In the genomic region with DNA sequence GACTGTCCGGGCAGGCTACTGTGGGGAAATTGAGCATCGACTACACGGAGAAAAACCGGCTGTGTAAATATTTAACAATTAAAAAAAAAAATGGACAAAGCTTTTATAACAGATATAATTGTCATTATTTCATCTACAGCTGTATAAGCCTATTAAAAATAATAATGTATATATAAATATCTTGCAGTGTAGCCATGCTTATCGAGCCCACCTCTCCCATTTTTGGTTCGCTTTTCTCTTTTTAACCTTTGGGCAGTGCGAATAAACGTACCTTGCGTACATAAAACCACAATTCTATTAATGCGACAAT, we compare ENCODE assay signal across 1 fruit fly cellular context.
TF ChIP-seq lines count a peak whose summit lies in the region.

No protein-coding gene starts in this region.

TF ChIP-seq in whole organism, embryonic, 481 proteins besides CTCF, POLR2A, EP300 and RAD21 (continued from another document):
- TF ChIP-seq CG5180 (GFP tag; optimal IDR thresholded peaks at IDR 0.05; lab: Kevin White, UChicago) (peak; percentile 6), Dref (GFP tag; IDR thresholded peaks at IDR 0.05; lab: Robert Waterston, UW) (no peak), B-H2 (GFP tag; optimal IDR thresholded peaks at IDR 0.05; lab: Kevin White, UChicago) (peak; percentile 73), nerfin-2 (GFP tag; IDR thresholded peaks at IDR 0.05; lab: Robert Waterston, UW; ENCODE audit: partially characterized antibody) (no peak), Dbx (GFP tag; IDR thresholded peaks at IDR 0.05; lab: Robert Waterston, UW) (no peak; the same call in 2 of the 3 replicates), repo (GFP tag; optimal IDR thresholded peaks at IDR 0.05; lab: Kevin White, UChicago) (no peak), tna (GFP tag; IDR thresholded peaks at IDR 0.05; lab: Robert Waterston, UW; ENCODE audit: partially characterized antibody) (no peak), Fer3 (tag; optimal IDR thresholded peaks at IDR 0.05; lab: Kevin White, UChicago) (peak; percentile 72), az2 (GFP tag; optimal IDR thresholded peaks at IDR 0.05; lab: Kevin White, UChicago) (peak; percentile 63), CG9876 (GFP tag; optimal IDR thresholded peaks at IDR 0.05; lab: Kevin White, UChicago) (no peak), CG31365 (tag; optimal IDR thresholded peaks at IDR 0.05; lab: Kevin White, UChicago) (no peak), CG6854 (GFP tag; optimal IDR thresholded peaks at IDR 0.05; lab: Kevin White, UChicago) (peak; percentile 16), Mad (GFP tag; optimal IDR thresholded peaks at IDR 0.05; lab: Kevin White, UChicago) (no peak), CG18599 (GFP tag; optimal IDR thresholded peaks at IDR 0.05; lab: Kevin White, UChicago) (peak; percentile 82), CG12104 (GFP tag; optimal IDR thresholded peaks at IDR 0.05; lab: Kevin White, UChicago) (peak; percentile 23), CG17328 (GFP tag; IDR thresholded peaks at IDR 0.05; lab: Robert Waterston, UW) (peak; percentile 83), Xbp1 (GFP tag; optimal IDR thresholded peaks at IDR 0.05; lab: Kevin White, UChicago) (peak; percentile 63), grau (tag; optimal IDR thresholded peaks at IDR 0.05; lab: Kevin White, UChicago) (peak; percentile 49), dmrt99B (tag; optimal IDR thresholded peaks at IDR 0.05; lab: Kevin White, UChicago) (peak; percentile 73), luna (GFP tag; optimal IDR thresholded peaks at IDR 0.05; lab: Kevin White, UChicago) (no peak), dpn (GFP tag; optimal IDR thresholded peaks at IDR 0.05; lab: Kevin White, UChicago) (peak; percentile 50 to 59), CG18262 (tag; optimal IDR thresholded peaks at IDR 0.05; lab: Kevin White, UChicago) (no peak), CG6175 (GFP tag; IDR thresholded peaks at IDR 0.05; lab: Robert Waterston, UW) (no peak; the same call in 1 of the 3 replicates), D19A (tag; optimal IDR thresholded peaks at IDR 0.05; lab: Kevin White, UChicago) (no peak), CG8281 (tag; optimal IDR thresholded peaks at IDR 0.05; lab: Kevin White, UChicago) (no peak), MESR4 (GFP tag; optimal IDR thresholded peaks at IDR 0.05; lab: Kevin White, UChicago) (no peak), fd3F (GFP tag; optimal IDR thresholded peaks at IDR 0.05; lab: Kevin White, UChicago) (peak; percentile 67), dan (GFP tag; IDR thresholded peaks at IDR 0.05; lab: Robert Waterston, UW) (no peak), CG17612 (GFP tag; IDR thresholded peaks at IDR 0.05; lab: Robert Waterston, UW) (no peak), HLH4C (GFP tag; IDR thresholded peaks at IDR 0.05; lab: Robert Waterston, UW; ENCODE audit: partially characterized antibody) (no peak), fd96Cb (tag; optimal IDR thresholded peaks at IDR 0.05; lab: Kevin White, UChicago) (peak; percentile 44), psq (GFP tag; optimal IDR thresholded peaks at IDR 0.05; lab: Kevin White, UChicago) (no peak), CG4707 (GFP tag; optimal IDR thresholded peaks at IDR 0.05; lab: Kevin White, UChicago) (no peak), HHEX (GFP tag; optimal IDR thresholded peaks at IDR 0.05; lab: Kevin White, UChicago) (peak; percentile 72), cg (GFP tag; optimal IDR thresholded peaks at IDR 0.05; lab: Kevin White, UChicago) (no peak), CG10366 (GFP tag; IDR thresholded peaks at IDR 0.05; lab: Robert Waterston, UW) (peak; percentile 78), tup (GFP tag; optimal IDR thresholded peaks at IDR 0.05; lab: Kevin White, UChicago) (no peak), CG10267 (tag; optimal IDR thresholded peaks at IDR 0.05; lab: Kevin White, UChicago) (no peak), pros (GFP tag; optimal IDR thresholded peaks at IDR 0.05; lab: Kevin White, UChicago) (no peak), sna (GFP tag; IDR thresholded peaks at IDR 0.05; lab: Robert Waterston, UW; ENCODE audit: partially characterized antibody) (no peak), salm (tag; optimal IDR thresholded peaks at IDR 0.05; lab: Kevin White, UChicago) (no peak), z (GFP tag; IDR thresholded peaks at IDR 0.05; lab: Robert Waterston, UW) (no peak), fd102C (GFP tag; optimal IDR thresholded peaks at IDR 0.05; lab: Kevin White, UChicago) (no peak), CG33213 (GFP tag; optimal IDR thresholded peaks at IDR 0.05; lab: Kevin White, UChicago) (no peak), Meics (GFP tag; optimal IDR thresholded peaks at IDR 0.05; lab: Kevin White, UChicago) (peak; percentile 69), Pdp1 (GFP tag; optimal IDR thresholded peaks at IDR 0.05; lab: Kevin White, UChicago) (peak in 1 of 2 experiments; percentile 52), dm (GFP tag; optimal IDR thresholded peaks at IDR 0.05; lab: Kevin White, UChicago) (peak; percentile 6), Dek (tag; optimal IDR thresholded peaks at IDR 0.05; lab: Kevin White, UChicago) (peak; percentile 56), pita (GFP tag; optimal IDR thresholded peaks at IDR 0.05; lab: Kevin White, UChicago) (no peak), abd-A (tag; optimal IDR thresholded peaks at IDR 0.05; lab: Kevin White, UChicago) (no peak), p53 (GFP tag; optimal IDR thresholded peaks at IDR 0.05; lab: Kevin White, UChicago) (no peak), CG7372 (GFP tag; IDR thresholded peaks at IDR 0.05; lab: Robert Waterston, UW) (peak; percentile 65), CG6689 (GFP tag; IDR thresholded peaks at IDR 0.05; lab: Robert Waterston, UW) (peak; percentile 76), CG32532 (GFP tag; IDR thresholded peaks at IDR 0.05; lab: Robert Waterston, UW) (peak; percentile 87), aop (GFP tag; IDR thresholded peaks at IDR 0.05; lab: Robert Waterston, UW) (no peak), Adf1 (GFP tag; IDR thresholded peaks at IDR 0.05; lab: Robert Waterston, UW) (peak; percentile 42), CG11085 (GFP tag; IDR thresholded peaks at IDR 0.05; lab: Robert Waterston, UW) (peak; percentile 57), croc (GFP tag; conservative IDR thresholded peaks at IDR 0.05; lab: Robert Waterston, UW) (peak; percentile 42; the same call in 1 of the 3 replicates), oc (tag; optimal IDR thresholded peaks at IDR 0.05; lab: Kevin White, UChicago) (no peak), unc-4 (GFP tag; IDR thresholded peaks at IDR 0.05; lab: Robert Waterston, UW; ENCODE audit: partially characterized antibody) (no peak), lab (GFP tag; optimal IDR thresholded peaks at IDR 0.05; lab: Kevin White, UChicago) (peak; percentile 84), CG12219 (GFP tag; optimal IDR thresholded peaks at IDR 0.05; lab: Kevin White, UChicago) (peak; percentile 17), C15 (GFP tag; IDR thresholded peaks at IDR 0.05; lab: Robert Waterston, UW) (no peak), ci (GFP tag; IDR thresholded peaks at IDR 0.05; lab: Robert Waterston, UW) (no peak; the same call in 1 of the 3 replicates), jing (GFP tag; optimal IDR thresholded peaks at IDR 0.05; lab: Kevin White, UChicago) (no peak), hth (optimal IDR thresholded peaks at IDR 0.05; lab: Kevin White, UChicago) (no peak), CG5245 (GFP tag; optimal IDR thresholded peaks at IDR 0.05; lab: Kevin White, UChicago) (peak; percentile 56), Vsx1 (GFP tag; optimal IDR thresholded peaks at IDR 0.05; lab: Kevin White, UChicago) (no peak), Oli (tag; optimal IDR thresholded peaks at IDR 0.05; lab: Kevin White, UChicago) (peak; percentile 63), otp (GFP tag; IDR thresholded peaks at IDR 0.05; lab: Robert Waterston, UW) (no peak), CG1792 (GFP tag; optimal IDR thresholded peaks at IDR 0.05; lab: Kevin White, UChicago) (peak; percentile 2), vfl (GFP tag; optimal IDR thresholded peaks at IDR 0.05; lab: Kevin White, UChicago) (no peak), her (GFP tag; optimal IDR thresholded peaks at IDR 0.05; lab: Kevin White, UChicago) (no peak), CG13287 (GFP tag; IDR thresholded peaks at IDR 0.05; lab: Robert Waterston, UW; ENCODE audit: partially characterized antibody) (no peak), CG2678 (tag; optimal IDR thresholded peaks at IDR 0.05; lab: Kevin White, UChicago) (peak; percentile 74), CG4617 (GFP tag; optimal IDR thresholded peaks at IDR 0.05; lab: Kevin White, UChicago; ENCODE audit: borderline replicate concordance) (no peak), CG11723 (GFP tag; optimal IDR thresholded peaks at IDR 0.05; lab: Kevin White, UChicago) (no peak), CG6683 (GFP tag; optimal IDR thresholded peaks at IDR 0.05; lab: Kevin White, UChicago) (no peak), Rfx (GFP tag; IDR thresholded peaks at IDR 0.05; lab: Robert Waterston, UW) (peak; percentile 77), cwo (GFP tag; optimal IDR thresholded peaks at IDR 0.05; lab: Kevin White, UChicago) (peak; percentile 52), ssp (GFP tag; IDR thresholded peaks at IDR 0.05; lab: Robert Waterston, UW) (peak; percentile 48; the same call in 1 of the 2 replicates), CG30403 (GFP tag; optimal IDR thresholded peaks at IDR 0.05; lab: Kevin White, UChicago) (peak; percentile 68), Hr3 (GFP tag; optimal IDR thresholded peaks at IDR 0.05; lab: Kevin White, UChicago) (peak; percentile 37), hb (GFP tag; IDR thresholded peaks at IDR 0.05; lab: Robert Waterston, UW; ENCODE audit: partially characterized antibody) (no peak), CG11696 (GFP tag; IDR thresholded peaks at IDR 0.05; lab: Robert Waterston, UW) (0 out of 2 replicates have a peak, but pooled peaks have one; percentile 19), Dip2 (GFP tag; IDR thresholded peaks at IDR 0.05; lab: Robert Waterston, UW) (no peak), Lpt (GFP tag; optimal IDR thresholded peaks at IDR 0.05; lab: Kevin White, UChicago) (no peak), ranshi (GFP tag; IDR thresholded peaks at IDR 0.05; lab: Robert Waterston, UW) (peak; percentile 83), Mes4 (GFP tag; optimal IDR thresholded peaks at IDR 0.05; lab: Kevin White, UChicago) (no peak), tap (tag; optimal IDR thresholded peaks at IDR 0.05; lab: Kevin White, UChicago) (peak; percentile 18), CG3995 (GFP tag; optimal IDR thresholded peaks at IDR 0.05; lab: Kevin White, UChicago) (peak; percentile 10), CG10959 (GFP tag; IDR thresholded peaks at IDR 0.05; lab: Robert Waterston, UW) (peak; percentile 60; the same call in 1 of the 2 replicates), Side (GFP tag; optimal IDR thresholded peaks at IDR 0.05; lab: Kevin White, UChicago) (no peak), Atf3 (GFP tag; optimal IDR thresholded peaks at IDR 0.05; lab: Kevin White, UChicago) (no peak), CG2202 (tag; optimal IDR thresholded peaks at IDR 0.05; lab: Kevin White, UChicago) (no peak), Dll (GFP tag; IDR thresholded peaks at IDR 0.05; lab: Robert Waterston, UW; ENCODE audit: partially characterized antibody) (no peak), Six4 (GFP tag; optimal IDR thresholded peaks at IDR 0.05; lab: Kevin White, UChicago) (no peak), kni (GFP tag; optimal IDR thresholded peaks at IDR 0.05; lab: Kevin White, UChicago) (no peak), CG9437 (GFP tag; optimal IDR thresholded peaks at IDR 0.05; lab: Kevin White, UChicago) (peak; percentile 14), CG17186 (GFP tag; optimal IDR thresholded peaks at IDR 0.05; lab: Kevin White, UChicago) (no peak), Nf-YA (GFP tag; IDR thresholded peaks at IDR 0.05; lab: Robert Waterston, UW) (peak; percentile 52), sc (optimal IDR thresholded peaks at IDR 0.05; lab: Kevin White, UChicago) (no peak), sc (GFP tag; optimal IDR thresholded peaks at IDR 0.05; lab: Kevin White, UChicago) (peak; percentile 29), Awh (GFP tag; IDR thresholded peaks at IDR 0.05; lab: Robert Waterston, UW) (no peak; the same call in 1 of the 2 replicates), Kr (GFP tag; optimal IDR thresholded peaks at IDR 0.05; lab: Kevin White, UChicago) (no peak), rib (GFP tag; IDR thresholded peaks at IDR 0.05; lab: Robert Waterston, UW) (no peak), Taf1 (GFP tag; IDR thresholded peaks at IDR 0.05; lab: Robert Waterston, UW) (peak; percentile 78), CG31224 (GFP tag; IDR thresholded peaks at IDR 0.05; lab: Robert Waterston, UW) (peak; percentile 68), fd64A (GFP tag; optimal IDR thresholded peaks at IDR 0.05; lab: Kevin White, UChicago) (no peak), yki (optimal IDR thresholded peaks at IDR 0.05; lab: Kevin White, UChicago) (no peak), CG8388 (GFP tag; optimal IDR thresholded peaks at IDR 0.05; lab: Kevin White, UChicago) (no peak), CG15696 (tag; optimal IDR thresholded peaks at IDR 0.05; lab: Kevin White, UChicago) (peak; percentile 38), ap (GFP tag; IDR thresholded peaks at IDR 0.05; lab: Robert Waterston, UW) (peak; percentile 71), jumu (GFP tag; optimal IDR thresholded peaks at IDR 0.05; lab: Kevin White, UChicago) (no peak), ewg (GFP tag; optimal IDR thresholded peaks at IDR 0.05; lab: Kevin White, UChicago) (peak; percentile 25), CG7963 (GFP tag; IDR thresholded peaks at IDR 0.05; lab: Robert Waterston, UW; ENCODE audit: partially characterized antibody) (no peak), CG12236 (GFP tag; optimal IDR thresholded peaks at IDR 0.05; lab: Kevin White, UChicago) (no peak), Nf-YB (GFP tag; optimal IDR thresholded peaks at IDR 0.05; lab: Kevin White, UChicago) (peak; percentile 17), CoRest (tag; optimal IDR thresholded peaks at IDR 0.05; lab: Kevin White, UChicago) (peak; percentile 65), CrebB (tag; optimal IDR thresholded peaks at IDR 0.05; lab: Kevin White, UChicago) (no peak), CG8924 (tag; optimal IDR thresholded peaks at IDR 0.05; lab: Kevin White, UChicago) (no peak), CG12744 (GFP tag; optimal IDR thresholded peaks at IDR 0.05; lab: Kevin White, UChicago) (no peak), Sin3A (optimal IDR thresholded peaks at IDR 0.05; lab: Kevin White, UChicago) (no peak)
TF ChIP-seq in whole organism, embryonic: peak in this region for 227.
